Fruit fly (Drosophila melanogaster) whole organism, embryonic: ENCODE data around the gene Jhbp14.
A peak's percentile ranks its signal among the peaks of the same experiment; 100 is the strongest.

ENCODE experiments used
- CG10274 ChIP-seq: fragments of 200-800 bp; sonication (Bioruptor generic); optimal IDR thresholded peaks from 3 replicates; lab custom pipeline; 2017; ENCODE audit warnings: missing biosample characterization, mild to moderate bottlenecking, missing genetic modification characterization
- CG11695 ChIP-seq: fragments of 200-800 bp; sonication (Bioruptor generic); IDR thresholded peaks from 3 replicates; pipeline ENCODE4 v1.3.6; 2022; ENCODE audit warnings: missing biosample characterization, missing genetic modification characterization
- CG12155 ChIP-seq: fragments of 200-800 bp; sonication (Bioruptor generic); optimal IDR thresholded peaks from 3 replicates; lab custom pipeline; 2016; ENCODE audit warnings: missing biosample characterization, missing genetic modification characterization
- CG12391 ChIP-seq: fragments of 200-800 bp; sonication (Bioruptor generic); optimal IDR thresholded peaks from 3 replicates; lab custom pipeline; 2018; ENCODE audit warnings: missing biosample characterization, mild to moderate bottlenecking, missing genetic modification characterization, moderate library complexity
- CG13123 ChIP-seq: fragments of 200-800 bp; sonication (Bioruptor generic); optimal IDR thresholded peaks from 2 replicates; lab custom pipeline; 2016; ENCODE audit warnings: missing biosample characterization, missing genetic modification characterization
- CG13287 ChIP-seq: fragments of 200-800 bp; sonication (Bioruptor generic); IDR thresholded peaks from 2 replicates; pipeline ENCODE4 v1.3.6; 2022; ENCODE audit warnings: missing biosample characterization, missing genetic modification characterization; ENCODE audit not compliant: partially characterized antibody
- CG13775 ChIP-seq: fragments of 200-800 bp; sonication (Bioruptor generic); optimal IDR thresholded peaks from 3 replicates; lab custom pipeline; 2017; ENCODE audit warnings: missing biosample characterization, mild to moderate bottlenecking, missing genetic modification characterization
- CG15011 ChIP-seq: fragments of 200-800 bp; sonication (Bioruptor generic); optimal IDR thresholded peaks from 3 replicates; lab custom pipeline; 2018; ENCODE audit warnings: missing biosample characterization, mild to moderate bottlenecking, missing genetic modification characterization
- CG15479 ChIP-seq: fragments of 200-800 bp; sonication (Bioruptor generic); optimal IDR thresholded peaks from 3 replicates; lab custom pipeline; 2019; ENCODE audit warnings: missing biosample characterization, mild to moderate bottlenecking, missing genetic modification characterization, moderate library complexity
- CG17186 ChIP-seq: fragments of 200-800 bp; sonication (Bioruptor generic); optimal IDR thresholded peaks from 3 replicates; lab custom pipeline; 2017; ENCODE audit warnings: missing biosample characterization, missing genetic modification reagents, missing genetic modification characterization
- CG2129 ChIP-seq: fragments of 200-800 bp; sonication (Bioruptor generic); IDR thresholded peaks from 2 replicates; pipeline ENCODE4 v1.3.6; 2022; ENCODE audit warnings: missing biosample characterization, missing genetic modification characterization; ENCODE audit not compliant: partially characterized antibody
- CG32532 ChIP-seq: fragments of 200-800 bp; sonication (Bioruptor generic); IDR thresholded peaks from 2 replicates; pipeline ENCODE4 v1.3.6; 2022; ENCODE audit warnings: missing biosample characterization, missing genetic modification characterization
- CG3838 ChIP-seq: fragments of 200-800 bp; sonication (Bioruptor generic); optimal IDR thresholded peaks from 3 replicates; lab custom pipeline; 2016; ENCODE audit warnings: missing biosample characterization, missing genetic modification characterization
- CG3847 ChIP-seq: fragments of 200-800 bp; sonication (Bioruptor generic); IDR thresholded peaks from 2 replicates; pipeline ENCODE4 v1.3.6; 2022; ENCODE audit warnings: missing biosample characterization, missing genetic modification characterization
- CG6654 ChIP-seq: fragments of 200-800 bp; sonication (Bioruptor generic); optimal IDR thresholded peaks from 2 replicates; lab custom pipeline; 2017; ENCODE audit warnings: missing biosample characterization, mild to moderate bottlenecking, missing genetic modification characterization
- CG9437 ChIP-seq: fragments of 200-800 bp; sonication (Bioruptor generic); optimal IDR thresholded peaks from 2 replicates; lab custom pipeline; 2018; ENCODE audit warnings: missing biosample characterization, mild to moderate bottlenecking, missing genetic modification characterization
- CG9727 ChIP-seq: fragments of 200-800 bp; sonication (Bioruptor generic); optimal IDR thresholded peaks from 3 replicates; lab custom pipeline; 2017; ENCODE audit warnings: missing biosample characterization, mild to moderate bottlenecking, missing genetic modification characterization
- CG9797 ChIP-seq: fragments of 200-800 bp; sonication (Bioruptor generic); optimal IDR thresholded peaks from 3 replicates; lab custom pipeline; 2018; ENCODE audit warnings: missing biosample characterization, mild to moderate bottlenecking, missing genetic modification characterization
- CrebB ChIP-seq: fragments of 200-800 bp; sonication (Bioruptor generic); optimal IDR thresholded peaks from 3 replicates; lab custom pipeline; 2018; ENCODE audit warnings: missing biosample characterization, mild to moderate bottlenecking, missing genetic modification characterization
- Dbx ChIP-seq: fragments of 200-800 bp; sonication (Bioruptor generic); IDR thresholded peaks from 3 replicates; pipeline ENCODE4 v1.3.6; 2022; ENCODE audit warnings: missing biosample characterization, missing genetic modification characterization
- Dek ChIP-seq: fragments of 200-800 bp; sonication (Bioruptor generic); optimal IDR thresholded peaks from 3 replicates; lab custom pipeline; 2019; ENCODE audit warnings: missing biosample characterization, mild to moderate bottlenecking, missing genetic modification characterization, moderate library complexity
- Doc2 ChIP-seq: fragments of 200-800 bp; sonication (Bioruptor generic); IDR thresholded peaks from 2 replicates; pipeline ENCODE4 v1.3.6; 2022; ENCODE audit warnings: missing biosample characterization, missing genetic modification characterization
- Dref ChIP-seq: fragments of 200-800 bp; sonication (Bioruptor generic); IDR thresholded peaks from 2 replicates; pipeline ENCODE4 v1.3.6; 2022; ENCODE audit warnings: missing biosample characterization, missing genetic modification characterization
- Hmr ChIP-seq: fragments of 200-800 bp; sonication (Bioruptor generic); optimal IDR thresholded peaks from 3 replicates; lab custom pipeline; 2017; ENCODE audit warnings: mild to moderate bottlenecking, missing biosample characterization, missing genetic modification reagents, missing genetic modification characterization
- Mad ChIP-seq: fragments of 200-800 bp; sonication (Bioruptor generic); optimal IDR thresholded peaks from 2 replicates; lab custom pipeline; 2016; ENCODE audit warnings: missing biosample characterization, missing genetic modification characterization
- NC2β ChIP-seq: fragments of 200-800 bp; sonication (Bioruptor generic); optimal IDR thresholded peaks from 2 replicates; lab custom pipeline; 2016; ENCODE audit warnings: missing biosample characterization, missing genetic modification characterization
- Nf-YC ChIP-seq: fragments of 200-800 bp; optimal IDR thresholded peaks from 3 replicates; lab custom pipeline; 2019; ENCODE audit warnings: missing biosample characterization, mild to moderate bottlenecking, missing genetic modification characterization, moderate library complexity
- Oaz ChIP-seq: fragments of 200-800 bp; sonication (Bioruptor generic); IDR thresholded peaks from 2 replicates; pipeline ENCODE4 v1.3.6; 2022; ENCODE audit warnings: missing biosample characterization, missing genetic modification characterization
- bigmax ChIP-seq: fragments of 200-800 bp; sonication (Bioruptor generic); optimal IDR thresholded peaks from 2 replicates; lab custom pipeline; 2018; ENCODE audit warnings: missing biosample characterization, mild to moderate bottlenecking, missing genetic modification characterization
- btn ChIP-seq: fragments of 200-800 bp; sonication (Bioruptor generic); optimal IDR thresholded peaks from 2 replicates; lab custom pipeline; 2016; ENCODE audit warnings: missing biosample characterization, missing genetic modification characterization
- cwo ChIP-seq: fragments of 200-800 bp; sonication (Bioruptor generic); optimal IDR thresholded peaks from 3 replicates; lab custom pipeline; 2017; ENCODE audit warnings: missing biosample characterization, missing genetic modification characterization, mild to moderate bottlenecking, moderate library complexity, missing genetic modification reagents
- dimm ChIP-seq: fragments of 200-800 bp; sonication (Bioruptor generic); IDR thresholded peaks from 2 replicates; pipeline ENCODE4 v1.3.6; 2022; ENCODE audit warnings: missing biosample characterization, missing genetic modification characterization
- dpn ChIP-seq, 2 experiments: fragments of 200-800 bp; sonication (Bioruptor generic); optimal IDR thresholded peaks; 3 replicates each; lab custom pipeline; 2016; ENCODE audit warnings: missing biosample characterization in 2 of 2, missing genetic modification characterization in 2 of 2
- exex ChIP-seq: fragments of 200-800 bp; sonication (Bioruptor generic); optimal IDR thresholded peaks from 4 replicates; lab custom pipeline; 2018; ENCODE audit warnings: missing biosample characterization, mild to moderate bottlenecking, missing genetic modification characterization, moderate library complexity
- fd96Cb ChIP-seq: fragments of 200-800 bp; sonication (Bioruptor generic); optimal IDR thresholded peaks from 2 replicates; lab custom pipeline; 2018; ENCODE audit warnings: missing biosample characterization, mild to moderate bottlenecking, missing genetic modification characterization, moderate library complexity
- gro ChIP-seq: fragments of 200-800 bp; sonication (Bioruptor generic); optimal IDR thresholded peaks from 2 replicates; lab custom pipeline; 2016; ENCODE audit warnings: missing biosample characterization, missing genetic modification characterization
- gt ChIP-seq: fragments of 200-800 bp; sonication (Bioruptor generic); IDR thresholded peaks from 2 replicates; pipeline ENCODE4 v1.3.6; 2022; ENCODE audit warnings: missing biosample characterization, missing genetic modification characterization
- h ChIP-seq: fragments of >200 bp; optimal IDR thresholded peaks from 2 replicates; lab custom pipeline; 2017
- klu ChIP-seq: fragments of 200-800 bp; sonication (Bioruptor generic); IDR thresholded peaks from 2 replicates; pipeline ENCODE4 v1.3.6; 2022; ENCODE audit warnings: missing biosample characterization, missing genetic modification characterization
- luna ChIP-seq: fragments of 200-800 bp; sonication (Bioruptor generic); optimal IDR thresholded peaks from 2 replicates; lab custom pipeline; 2016; ENCODE audit warnings: missing biosample characterization, missing genetic modification characterization
- mam ChIP-seq: fragments of 200-800 bp; sonication (Bioruptor generic); optimal IDR thresholded peaks from 3 replicates; lab custom pipeline; 2016; ENCODE audit warnings: missing biosample characterization, missing genetic modification characterization
- pb ChIP-seq: fragments of 200-800 bp; sonication (Bioruptor generic); optimal IDR thresholded peaks from 3 replicates; lab custom pipeline; 2016; ENCODE audit warnings: missing biosample characterization, missing genetic modification characterization
- sens-2 ChIP-seq: fragments of 200-800 bp; sonication (Bioruptor generic); IDR thresholded peaks from 2 replicates; pipeline ENCODE4 v1.3.6; 2022; ENCODE audit warnings: missing biosample characterization, missing genetic modification characterization
- seq ChIP-seq: fragments of 200-800 bp; sonication (Bioruptor generic); IDR thresholded peaks from 2 replicates; pipeline ENCODE4 v1.3.6; 2022; ENCODE audit warnings: missing biosample characterization, missing genetic modification characterization
- sqz ChIP-seq: fragments of 200-800 bp; sonication (Bioruptor generic); optimal IDR thresholded peaks from 3 replicates; lab custom pipeline; 2018; ENCODE audit warnings: missing biosample characterization, mild to moderate bottlenecking, missing genetic modification characterization
- ssp ChIP-seq: fragments of 200-800 bp; sonication (Bioruptor generic); IDR thresholded peaks from 2 replicates; pipeline ENCODE4 v1.3.6; 2022; ENCODE audit warnings: missing biosample characterization, missing genetic modification characterization
- tin ChIP-seq: fragments of 200-800 bp; sonication (Bioruptor generic); optimal IDR thresholded peaks from 3 replicates; lab custom pipeline; 2016; ENCODE audit warnings: missing biosample characterization, missing genetic modification characterization
- unc-4 ChIP-seq: fragments of 200-800 bp; sonication (Bioruptor generic); IDR thresholded peaks from 2 replicates; pipeline ENCODE4 v1.3.6; 2022; ENCODE audit warnings: missing biosample characterization, missing genetic modification characterization; ENCODE audit not compliant: partially characterized antibody
- vnd ChIP-seq: fragments of 200-800 bp; sonication (Bioruptor generic); IDR thresholded peaks from 3 replicates; pipeline ENCODE4 v1.3.6; 2022; ENCODE audit warnings: missing biosample characterization, missing genetic modification characterization; ENCODE audit not compliant: partially characterized antibody
- z ChIP-seq: fragments of 200-800 bp; sonication (Bioruptor generic); IDR thresholded peaks from 3 replicates; pipeline ENCODE4 v1.3.6; 2022; ENCODE audit warnings: missing biosample characterization, missing genetic modification characterization

The Jhbp14 gene

DNA sequence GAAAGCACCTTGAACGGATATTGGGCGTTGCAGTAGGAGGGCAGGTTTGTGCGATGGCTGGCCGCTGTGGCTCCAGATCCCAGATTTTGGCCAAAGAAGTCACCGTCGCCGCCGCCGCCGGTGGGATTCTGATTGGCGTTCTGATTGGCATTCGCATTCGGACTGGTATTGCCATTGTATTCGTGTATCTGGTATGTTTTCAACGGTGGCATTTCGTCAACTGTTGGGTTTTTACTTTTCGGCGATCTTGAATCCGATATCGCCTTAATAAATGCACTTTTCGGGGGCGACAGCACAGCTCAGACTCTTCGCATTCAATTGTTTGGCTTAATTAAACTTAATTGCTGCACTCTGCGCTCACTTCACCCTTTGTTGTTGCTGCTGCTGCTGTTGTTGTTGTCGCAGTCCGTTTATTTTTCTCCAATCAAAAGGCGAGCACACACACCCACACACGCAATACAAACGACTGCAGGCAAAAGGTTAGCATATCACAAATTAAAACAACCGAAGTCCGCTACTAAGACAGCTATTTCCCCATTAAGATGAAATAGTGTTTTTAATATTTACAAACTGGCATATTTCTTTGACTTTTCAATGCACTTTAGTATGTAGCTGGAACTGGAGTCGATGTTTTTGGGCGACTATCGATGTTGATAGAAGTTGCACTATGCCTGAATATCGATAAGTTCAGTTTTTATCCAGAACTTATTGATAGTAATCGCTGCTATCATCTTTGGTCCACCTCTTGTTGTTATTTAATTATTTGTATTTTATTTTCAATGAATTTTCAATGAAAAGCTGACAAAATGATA is 16.8 kb upstream of the Jhbp14 start, which contains the start of the genes CG9426 and mRF1 (continued):
- TF ChIP-seq CG9727 (GFP tag; lab: Kevin White, UChicago) (peak; percentile 3), Mad (GFP tag; lab: Kevin White, UChicago) (no peak), gt (no peak), mam (peak; percentile 23), CG32532 (no peak), Dek (tag; lab: Kevin White, UChicago) (no peak), klu (GFP tag; lab: Robert Waterston, UW) (no peak), CG13775 (GFP tag; lab: Kevin White, UChicago) (no peak), CrebB (tag; lab: Kevin White, UChicago) (no peak), CG10274 (no peak), CG9797 (peak; percentile 17), CG3847 (GFP tag; lab: Robert Waterston, UW) (no peak), Hmr (GFP tag; lab: Kevin White, UChicago) (peak; percentile 3), Dref (GFP tag; lab: Robert Waterston, UW) (peak; percentile 96), h (lab: Kevin White, UChicago) (no peak), CG9437 (GFP tag; lab: Kevin White, UChicago) (no peak), Doc2 (GFP tag; lab: Robert Waterston, UW) (no peak), vnd (GFP tag; lab: Robert Waterston, UW) (peak; percentile 95), Dbx (GFP tag; lab: Robert Waterston, UW) (0 out of 3 replicates have a peak, but pooled peaks have one; percentile 35), dimm (no peak), cwo (GFP tag; lab: Kevin White, UChicago) (no peak), CG11695 (GFP tag; lab: Robert Waterston, UW) (no peak), CG12155 (GFP tag; lab: Kevin White, UChicago) (peak; percentile 17), tin (GFP tag; lab: Kevin White, UChicago) (no peak), CG2129 (GFP tag; lab: Robert Waterston, UW) (peak; percentile 85; the same call in 1 of the 2 replicates), bigmax (no peak), CG12391 (tag; lab: Kevin White, UChicago) (peak; percentile 50), NC2β (peak; percentile 1), CG17186 (GFP tag; lab: Kevin White, UChicago) (peak; percentile 19), Nf-YC (tag; lab: Kevin White, UChicago) (peak; percentile 90), luna (no peak), sens-2 (GFP tag; lab: Robert Waterston, UW) (no peak), fd96Cb (no peak), CG6654 (GFP tag; lab: Kevin White, UChicago) (no peak), unc-4 (GFP tag; lab: Robert Waterston, UW) (peak; percentile 98), seq (GFP tag; lab: Robert Waterston, UW) (no peak), z (no peak), CG15011 (GFP tag; lab: Kevin White, UChicago) (no peak), sqz (no peak), CG13287 (peak; percentile 99), btn (GFP tag; lab: Kevin White, UChicago) (no peak), gro (GFP tag; lab: Kevin White, UChicago) (peak; percentile 35), pb (GFP tag; lab: Kevin White, UChicago) (no peak), CG13123 (GFP tag; lab: Kevin White, UChicago) (no peak), CG3838 (GFP tag; lab: Kevin White, UChicago) (no peak), dpn (GFP tag; optimal IDR thresholded peaks at IDR 0.05; lab: Kevin White, UChicago) (peak; percentile 17 to 24), ssp (GFP tag; lab: Robert Waterston, UW) (no peak), Oaz (GFP tag; lab: Robert Waterston, UW) (no peak), exex (no peak), CG15479 (GFP tag; lab: Kevin White, UChicago) (peak; percentile 16)
